Worm (Caenorhabditis elegans): Measurements from ENCODE around the gene R08D7.5.

- TF ChIP-seq ztf-23 (GFP tag; IDR thresholded peaks at IDR 0.05) (no peak), cog-1 (tag; optimal IDR thresholded peaks at IDR 0.05) (no peak), tab-1 (GFP tag; IDR thresholded peaks at IDR 0.05) (no peak)
These were observed 43.3 kb downstream of the R08D7.5 start, which contains the start of gene F59B2.12 for ce11 chrIII:9017181-9017651.

Measured in whole organism, midembryonic.